Fruit fly (Drosophila melanogaster): ENCODE results near the gene Saf-B.

DNA sequence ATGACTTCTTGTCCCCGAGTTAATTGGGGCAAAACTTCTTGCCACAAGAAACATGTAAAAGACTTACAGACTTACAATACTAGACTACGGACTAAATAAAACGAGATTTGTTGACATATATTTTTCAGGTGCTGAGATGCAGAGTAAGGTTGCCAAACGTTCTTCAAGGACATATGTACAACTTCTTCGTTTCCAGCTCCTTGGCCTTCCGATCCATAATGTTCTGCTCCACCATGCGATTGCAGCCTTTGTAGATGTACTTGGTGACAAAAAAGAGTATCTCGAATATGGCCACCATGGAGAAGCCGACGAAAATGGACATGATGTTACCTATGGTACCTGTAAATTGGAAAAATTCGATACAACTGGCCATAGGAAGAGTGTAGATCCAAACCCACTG lies 40.2 kb downstream of the Saf-B start, which contains the start of gene CAH4:
- TF ChIP-seq pan (optimal IDR thresholded peaks at IDR 0.05): no peak
- no peak for TF ChIP-seq Dll (optimal IDR thresholded peaks at IDR 0.05)
- no peak for TF ChIP-seq usp (GFP tag; optimal IDR thresholded peaks at IDR 0.05)
- no peak for TF ChIP-seq CG8478 (optimal IDR thresholded peaks at IDR 0.05)
- no peak for TF ChIP-seq psq (optimal IDR thresholded peaks at IDR 0.05)
- no peak for TF ChIP-seq EcR (GFP tag; optimal IDR thresholded peaks at IDR 0.05)

Measured in whole organism.